Worm (Caenorhabditis elegans) whole organism, L3 larva: Measurements from ENCODE around the gene coq-2.
A peak's percentile ranks its signal among the peaks of the same experiment; 100 is the strongest.

Experiments used
- aly-2 ChIP-seq: fragments of 150-350 bp; optimal IDR thresholded peaks from 2 replicates; lab custom pipeline; 2014; ENCODE audit warnings: missing biosample characterization, missing genetic modification characterization
- ceh-28 ChIP-seq: fragments of 150-350 bp; optimal IDR thresholded peaks from 2 replicates; lab custom pipeline; 2014; ENCODE audit warnings: missing biosample characterization, missing genetic modification reagents, missing genetic modification characterization
- ceh-9 ChIP-seq: sonication (generic microtip); optimal IDR thresholded peaks from 2 replicates; lab custom pipeline; 2018; ENCODE audit warnings: missing biosample characterization, missing genetic modification characterization
- egl-27 ChIP-seq: sonication (generic microtip); optimal IDR thresholded peaks from 4 replicates; lab custom pipeline; 2017; ENCODE audit warnings: missing biosample characterization, missing genetic modification reagents, missing genetic modification characterization
- egl-5 ChIP-seq: fragments of 150-350 bp; optimal IDR thresholded peaks from 2 replicates; lab custom pipeline; 2017; ENCODE audit warnings: missing biosample characterization, missing genetic modification reagents, missing genetic modification characterization, inconsistent platforms
- elt-1 ChIP-seq: fragments of 150-350 bp; optimal IDR thresholded peaks from 2 replicates; lab custom pipeline; 2014; ENCODE audit warnings: missing biosample characterization, missing genetic modification characterization
- elt-2 ChIP-seq: sonication (generic microtip); optimal IDR thresholded peaks from 2 replicates; lab custom pipeline; 2016; ENCODE audit warnings: missing genetic modification reagents, mild to moderate bottlenecking, missing genetic modification characterization, missing compliant biosample characterization
- eor-1 ChIP-seq, 2 experiments: fragments of 150-350 bp; optimal IDR thresholded peaks; 2 replicates each; lab custom pipeline; 2014 to 2018; ENCODE audit warnings: missing biosample characterization in 2 of 2, missing genetic modification characterization in 2 of 2
- fkh-2 ChIP-seq: fragments of 150-350 bp; optimal IDR thresholded peaks from 2 replicates; lab custom pipeline; 2014; ENCODE audit warnings: missing biosample characterization, missing genetic modification reagents, missing genetic modification characterization
- hmg-11 ChIP-seq: sonication (generic microtip); optimal IDR thresholded peaks from 2 replicates; lab custom pipeline; 2016; ENCODE audit warnings: missing genetic modification characterization, missing compliant biosample characterization
- jun-1 ChIP-seq: fragments of 150-350 bp; optimal IDR thresholded peaks from 2 replicates; lab custom pipeline; 2014; ENCODE audit warnings: missing biosample characterization, missing genetic modification reagents, missing genetic modification characterization
- lsy-12 ChIP-seq: sonication (generic microtip); optimal IDR thresholded peaks from 2 replicates; lab custom pipeline; 2016; ENCODE audit warnings: mild to moderate bottlenecking, missing genetic modification characterization, missing compliant biosample characterization
- mml-1 ChIP-seq: fragments of 150-350 bp; sonication (generic microtip); optimal IDR thresholded peaks from 3 replicates; lab custom pipeline; 2014; ENCODE audit warnings: missing biosample characterization, missing genetic modification characterization
- nfya-1 ChIP-seq: sonication (generic microtip); optimal IDR thresholded peaks from 2 replicates; lab custom pipeline; 2017; ENCODE audit warnings: missing genetic modification characterization, mild to moderate bottlenecking, missing compliant biosample characterization, antibody characterized with exemption, moderate library complexity; ENCODE audit not compliant: insufficient read depth
- nhr-11 ChIP-seq: fragments of 150-350 bp; optimal IDR thresholded peaks from 2 replicates; lab custom pipeline; 2014; ENCODE audit warnings: missing biosample characterization, missing genetic modification characterization
- nhr-23 ChIP-seq: fragments of 150-350 bp; optimal IDR thresholded peaks from 2 replicates; lab custom pipeline; 2014; ENCODE audit warnings: missing biosample characterization, missing genetic modification reagents, missing genetic modification characterization
- nhr-237 ChIP-seq: fragments of 150-350 bp; optimal IDR thresholded peaks from 2 replicates; lab custom pipeline; 2014; ENCODE audit warnings: missing biosample characterization, missing genetic modification characterization
- nhr-25 ChIP-seq: sonication (generic microtip); optimal IDR thresholded peaks from 2 replicates; lab custom pipeline; 2017; ENCODE audit warnings: missing biosample characterization, missing genetic modification characterization
- nhr-28 ChIP-seq: fragments of 150-350 bp; optimal IDR thresholded peaks from 2 replicates; lab custom pipeline; 2014; ENCODE audit warnings: missing biosample characterization, missing genetic modification characterization
- nhr-43 ChIP-seq: sonication (generic microtip); optimal IDR thresholded peaks from 2 replicates; lab custom pipeline; 2016; ENCODE audit warnings: mild to moderate bottlenecking, missing genetic modification characterization, missing compliant biosample characterization; ENCODE audit not compliant: poor library complexity, severe bottlenecking
- nhr-67 ChIP-seq: fragments of 150-350 bp; optimal IDR thresholded peaks from 2 replicates; lab custom pipeline; 2014; ENCODE audit warnings: missing biosample characterization, missing genetic modification characterization
- nhr-76 ChIP-seq: fragments of 150-350 bp; sonication (generic microtip); optimal IDR thresholded peaks from 5 replicates; lab custom pipeline; 2014; ENCODE audit warnings: missing biosample characterization, missing genetic modification characterization
- nhr-77 ChIP-seq: fragments of 150-350 bp; optimal IDR thresholded peaks from 2 replicates; lab custom pipeline; 2014; ENCODE audit warnings: missing biosample characterization, missing genetic modification characterization
- pha-4 ChIP-seq: fragments of 150-350 bp; optimal IDR thresholded peaks from 2 replicates; lab custom pipeline; 2014; ENCODE audit warnings: missing biosample characterization, missing genetic modification reagents, missing genetic modification characterization
- pqm-1 ChIP-seq: fragments of 150-350 bp; optimal IDR thresholded peaks from 2 replicates; lab custom pipeline; 2017; ENCODE audit warnings: missing biosample characterization, missing genetic modification characterization, inconsistent platforms
- sea-2 ChIP-seq: fragments of 150-350 bp; sonication (generic microtip); optimal IDR thresholded peaks from 4 replicates; lab custom pipeline; 2014; ENCODE audit warnings: missing biosample characterization, missing genetic modification reagents, missing genetic modification characterization
- skn-1 ChIP-seq: fragments of 150-350 bp; optimal IDR thresholded peaks from 2 replicates; lab custom pipeline; 2014; ENCODE audit warnings: missing biosample characterization, missing genetic modification characterization
- tbx-2 ChIP-seq: sonication (generic microtip); optimal IDR thresholded peaks from 2 replicates; lab custom pipeline; 2016; ENCODE audit warnings: mild to moderate bottlenecking, missing genetic modification characterization, missing compliant biosample characterization
- unc-62 ChIP-seq: fragments of 150-350 bp; sonication (generic microtip); optimal IDR thresholded peaks from 4 replicates; lab custom pipeline; 2014; ENCODE audit warnings: missing biosample characterization, missing genetic modification reagents, missing genetic modification characterization
- ztf-11 ChIP-seq: fragments of 150-350 bp; optimal IDR thresholded peaks from 2 replicates; lab custom pipeline; 2014; ENCODE audit warnings: missing biosample characterization, missing genetic modification characterization

coq-2 gene

ce11 chrIII:6898518-6898917 is 37.2 kb upstream of the coq-2 start:
- no peak for TF ChIP-seq eor-1 (tag; optimal IDR thresholded peaks at IDR 0.05; lab: Kevin White, UChicago)
- peak; percentile 54 for TF ChIP-seq nhr-11 (tag; lab: Kevin White, UChicago)
- no peak for TF ChIP-seq nhr-77
- peak; percentile 33 for TF ChIP-seq mml-1 (tag; lab: Kevin White, UChicago)
- peak; percentile 44 for TF ChIP-seq pqm-1 (tag; lab: Kevin White, UChicago)
- TF ChIP-seq egl-27 (tag; lab: Kevin White, UChicago): no peak
- TF ChIP-seq nhr-25 (tag; lab: Kevin White, UChicago): peak; percentile 36
- no peak for TF ChIP-seq nhr-237 (tag; lab: Kevin White, UChicago)
- TF ChIP-seq jun-1 (tag; lab: Kevin White, UChicago): peak; percentile 27
- TF ChIP-seq nhr-23: peak; percentile 64
- TF ChIP-seq elt-2: peak; percentile 4
- TF ChIP-seq nfya-1 (tag; lab: Kevin White, UChicago): peak; percentile 1
- TF ChIP-seq, all 47 proteins: peak for 8

ce11 chrIII:6900609-6901008 is 35.2 kb upstream of the coq-2 start:
- TF ChIP-seq ztf-11 (tag; lab: Kevin White, UChicago) (no peak), ceh-28 (tag; lab: Kevin White, UChicago) (peak; percentile 23), nhr-23 (peak; percentile 2), aly-2 (tag; lab: Kevin White, UChicago) (peak; percentile 9)

ce11 chrIII:6903056-6903977 is 32.5 kb upstream of the coq-2 start, which contains the start of the genes brc-2 and T07E3.3:
Gene brc-2 (minus strand): TSS chrIII:6903106.
Gene T07E3.3 (plus strand): TSS chrIII:6903877.
- peak; percentile 0 for TF ChIP-seq nfya-1 (tag; lab: Kevin White, UChicago)
- TF ChIP-seq ceh-9 (tag; lab: Kevin White, UChicago): no peak
- peak; percentile 42 for TF ChIP-seq pqm-1 (tag; lab: Kevin White, UChicago)
- TF ChIP-seq hmg-11 (tag; lab: Kevin White, UChicago): peak; percentile 5
- peak; percentile 60 for TF ChIP-seq elt-2
- peak; percentile 67 for TF ChIP-seq pha-4 (tag; lab: Kevin White, UChicago)
- no peak for TF ChIP-seq mml-1 (tag; lab: Kevin White, UChicago)
- peak; percentile 14 for TF ChIP-seq skn-1 (tag; lab: Kevin White, UChicago)
- TF ChIP-seq lsy-12 (tag; lab: Kevin White, UChicago): no peak
- no peak for TF ChIP-seq nhr-43

DNA sequence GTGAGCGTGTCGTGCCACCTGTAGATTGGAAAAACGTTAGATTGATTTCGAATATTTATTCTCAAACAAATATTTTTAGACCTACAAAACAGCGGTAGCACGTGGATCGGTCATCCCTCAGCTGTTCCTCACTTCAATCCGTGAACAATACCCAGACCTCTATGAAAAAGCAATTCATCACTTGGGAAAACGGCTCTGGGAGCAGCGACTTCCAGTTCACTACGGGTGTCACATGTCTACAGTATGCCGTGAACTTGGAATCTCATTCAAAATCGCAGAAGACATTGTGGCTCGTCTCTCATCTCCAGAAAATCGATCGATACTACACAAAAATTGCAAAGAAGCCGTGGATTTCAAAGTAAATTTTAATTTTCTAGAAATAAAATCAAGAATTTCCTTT is 31.3 kb upstream of the coq-2 start:
- TF ChIP-seq nhr-76: no peak
- TF ChIP-seq ceh-9 (tag; lab: Kevin White, UChicago): no peak
- no peak for TF ChIP-seq mml-1 (tag; lab: Kevin White, UChicago)
- no peak for TF ChIP-seq egl-5 (tag; lab: Kevin White, UChicago)
- no peak for TF ChIP-seq nhr-11 (tag; lab: Kevin White, UChicago)

DNA sequence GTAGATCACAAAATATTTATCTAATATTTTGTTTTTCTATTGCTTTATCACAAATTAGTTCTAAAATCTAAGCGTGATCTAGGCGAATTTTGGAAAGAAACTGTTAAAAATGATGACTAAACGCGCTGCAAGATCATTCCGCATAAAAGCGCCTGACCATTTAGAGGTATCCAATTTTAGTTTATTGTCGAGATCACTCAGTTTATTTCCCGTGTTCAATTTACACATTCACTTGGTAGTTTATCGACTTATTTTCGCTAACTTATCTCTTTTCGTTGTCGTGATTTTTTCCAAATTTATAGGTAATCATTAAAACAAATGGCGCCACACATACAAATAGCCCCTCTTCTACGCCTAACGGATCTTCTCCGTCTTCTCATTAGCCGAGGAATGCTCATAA is 29.4 kb upstream of the coq-2 start, which contains the start of gene T07E3.2:
T07E3.2 (plus strand) TSS at position 301 of the 400 bp plus-strand sequence.
- no peak for TF ChIP-seq ceh-28 (tag; lab: Kevin White, UChicago)
- no peak for TF ChIP-seq sea-2 (GFP tag; lab: Kevin White, UChicago)
- TF ChIP-seq nhr-11 (tag; lab: Kevin White, UChicago): no peak
- TF ChIP-seq nhr-28 (tag; lab: Kevin White, UChicago): no peak
- no peak for TF ChIP-seq fkh-2
- no peak for TF ChIP-seq nhr-67 (tag; lab: Kevin White, UChicago)
- no peak for TF ChIP-seq tbx-2 (tag; lab: Kevin White, UChicago)
- TF ChIP-seq elt-2: no peak

- TF ChIP-seq egl-27 (tag; lab: Kevin White, UChicago) (no peak), unc-62 (GFP tag; lab: Kevin White, UChicago) (no peak), elt-1 (no peak)
Measured at ce11 chrIII:6912381-6912780, 23.4 kb upstream of the coq-2 start, which contains the start of gene pdf-1. Gene pdf-1 (minus strand): TSS chrIII:6912481.
